Fruit fly (Drosophila melanogaster) whole organism, embryonic: Measurements from ENCODE around the gene CG9166.

Source experiments
- CG11247 ChIP-seq: fragments of 200-800 bp; sonication (Bioruptor generic); IDR thresholded peaks from 2 replicates; pipeline ENCODE4 v1.3.6; 2022; ENCODE audit warnings: missing biosample characterization, missing genetic modification characterization
- CG13287 ChIP-seq: fragments of 200-800 bp; sonication (Bioruptor generic); IDR thresholded peaks from 2 replicates; pipeline ENCODE4 v1.3.6; 2022; ENCODE audit warnings: missing biosample characterization, missing genetic modification characterization; ENCODE audit not compliant: partially characterized antibody
- CG14860 ChIP-seq: fragments of 200-800 bp; sonication (Bioruptor generic); IDR thresholded peaks from 3 replicates; pipeline ENCODE4 v1.3.6; 2022; ENCODE audit warnings: missing biosample characterization, missing genetic modification characterization; ENCODE audit not compliant: partially characterized antibody
- CG2116 ChIP-seq: fragments of 200-800 bp; sonication (Bioruptor generic); optimal IDR thresholded peaks from 3 replicates; lab custom pipeline; 2018; ENCODE audit warnings: missing biosample characterization, mild to moderate bottlenecking, missing genetic modification characterization
- CG30431 ChIP-seq: fragments of 200-800 bp; sonication (Bioruptor generic); optimal IDR thresholded peaks from 2 replicates; lab custom pipeline; 2017; ENCODE audit warnings: missing biosample characterization, missing genetic modification characterization
- CG32772 ChIP-seq: fragments of 200-800 bp; sonication (Bioruptor generic); IDR thresholded peaks from 2 replicates; pipeline ENCODE4 v1.3.6; 2022; ENCODE audit warnings: missing biosample characterization, missing genetic modification characterization
- CG3407 ChIP-seq: fragments of 200-800 bp; sonication (Bioruptor generic); optimal IDR thresholded peaks from 2 replicates; lab custom pipeline; 2018; ENCODE audit warnings: missing biosample characterization, mild to moderate bottlenecking, missing genetic modification characterization
- CG34224 ChIP-seq: fragments of 200-800 bp; sonication (Bioruptor generic); IDR thresholded peaks from 3 replicates; pipeline ENCODE4 v1.3.6; 2022; ENCODE audit warnings: missing biosample characterization, missing genetic modification characterization; ENCODE audit not compliant: partially characterized antibody
- CG6791 ChIP-seq: fragments of 200-800 bp; sonication (Bioruptor generic); IDR thresholded peaks from 3 replicates; pipeline ENCODE4 v1.3.6; 2022; ENCODE audit warnings: missing biosample characterization, missing genetic modification characterization; ENCODE audit not compliant: partially characterized antibody
- CG7963 ChIP-seq: fragments of 200-800 bp; sonication (Bioruptor generic); IDR thresholded peaks from 3 replicates; pipeline ENCODE4 v1.3.6; 2022; ENCODE audit warnings: missing biosample characterization, missing genetic modification characterization; ENCODE audit not compliant: partially characterized antibody
- CG9797 ChIP-seq: fragments of 200-800 bp; sonication (Bioruptor generic); optimal IDR thresholded peaks from 3 replicates; lab custom pipeline; 2018; ENCODE audit warnings: missing biosample characterization, mild to moderate bottlenecking, missing genetic modification characterization
- CG9876 ChIP-seq: fragments of 200-800 bp; sonication (Bioruptor generic); optimal IDR thresholded peaks from 2 replicates; lab custom pipeline; 2016; ENCODE audit warnings: missing biosample characterization, missing genetic modification characterization
- CTCF ChIP-seq: fragments of 200-800 bp; sonication (Bioruptor generic); optimal IDR thresholded peaks from 2 replicates; lab custom pipeline; 2017; ENCODE audit warnings: missing biosample characterization, mild to moderate bottlenecking, missing genetic modification characterization, moderate library complexity
- CrebB ChIP-seq: fragments of 200-800 bp; sonication (Bioruptor generic); optimal IDR thresholded peaks from 3 replicates; lab custom pipeline; 2018; ENCODE audit warnings: missing biosample characterization, mild to moderate bottlenecking, missing genetic modification characterization
- Dll ChIP-seq: fragments of 200-800 bp; sonication (Bioruptor generic); IDR thresholded peaks from 4 replicates; pipeline ENCODE4 v1.3.6; 2022; ENCODE audit warnings: missing biosample characterization, missing genetic modification characterization; ENCODE audit not compliant: partially characterized antibody
- Dp ChIP-seq: fragments of 200-800 bp; sonication (Bioruptor generic); optimal IDR thresholded peaks from 2 replicates; lab custom pipeline; 2018; ENCODE audit warnings: missing biosample characterization, mild to moderate bottlenecking, missing genetic modification characterization, moderate library complexity
- Dref ChIP-seq: fragments of 200-800 bp; sonication (Bioruptor generic); IDR thresholded peaks from 2 replicates; pipeline ENCODE4 v1.3.6; 2022; ENCODE audit warnings: missing biosample characterization, missing genetic modification characterization
- E2f2 ChIP-seq: fragments of 200-800 bp; sonication (Bioruptor generic); IDR thresholded peaks from 2 replicates; pipeline ENCODE4 v1.3.6; 2022; ENCODE audit warnings: missing biosample characterization, missing genetic modification characterization
- ERR ChIP-seq: fragments of 200-800 bp; sonication (Bioruptor generic); optimal IDR thresholded peaks from 2 replicates; lab custom pipeline; 2016; ENCODE audit warnings: missing biosample characterization, missing genetic modification characterization
- Fer2 ChIP-seq: fragments of 200-800 bp; sonication (Bioruptor generic); optimal IDR thresholded peaks from 2 replicates; lab custom pipeline; 2018; ENCODE audit warnings: missing biosample characterization, mild to moderate bottlenecking, missing genetic modification characterization, moderate library complexity
- HLH4C ChIP-seq: fragments of 200-800 bp; sonication (Bioruptor generic); IDR thresholded peaks from 3 replicates; pipeline ENCODE4 v1.3.6; 2022; ENCODE audit warnings: missing biosample characterization, missing genetic modification characterization; ENCODE audit not compliant: partially characterized antibody
- Hr39 ChIP-seq: fragments of >200 bp; optimal IDR thresholded peaks from 2 replicates; lab custom pipeline; 2017
- Lpt ChIP-seq: fragments of >200 bp; optimal IDR thresholded peaks from 2 replicates; lab custom pipeline; 2018; ENCODE audit warnings: missing biosample characterization, missing genetic modification characterization
- MESR4 ChIP-seq: fragments of 200-800 bp; sonication (Bioruptor generic); optimal IDR thresholded peaks from 2 replicates; lab custom pipeline; 2018; ENCODE audit warnings: missing biosample characterization, mild to moderate bottlenecking, missing genetic modification characterization, moderate library complexity
- Mrtf ChIP-seq: fragments of 200-800 bp; sonication (Bioruptor generic); IDR thresholded peaks from 3 replicates; pipeline ENCODE4 v1.3.6; 2022; ENCODE audit warnings: missing biosample characterization, missing genetic modification characterization
- Myb ChIP-seq: fragments of 200-800 bp; sonication (Bioruptor generic); optimal IDR thresholded peaks from 2 replicates; lab custom pipeline; 2016; ENCODE audit warnings: missing biosample characterization, missing genetic modification characterization
- Scr ChIP-seq: fragments of 200-800 bp; sonication (Bioruptor generic); IDR thresholded peaks from 2 replicates; pipeline ENCODE4 v1.3.6; 2022; ENCODE audit warnings: missing biosample characterization, missing genetic modification characterization; ENCODE audit not compliant: partially characterized antibody
- Sox100B ChIP-seq: fragments of 200-800 bp; sonication (Bioruptor generic); optimal IDR thresholded peaks from 3 replicates; lab custom pipeline; 2018; ENCODE audit warnings: missing biosample characterization, mild to moderate bottlenecking, missing genetic modification characterization
- Sry-β ChIP-seq: fragments of 200-800 bp; sonication (Bioruptor generic); optimal IDR thresholded peaks from 2 replicates; lab custom pipeline; 2018; ENCODE audit warnings: missing biosample characterization, mild to moderate bottlenecking, missing genetic modification characterization, moderate library complexity
- amos ChIP-seq: fragments of 200-800 bp; sonication (Bioruptor generic); IDR thresholded peaks from 2 replicates; pipeline ENCODE4 v1.3.6; 2022; ENCODE audit warnings: missing biosample characterization, missing genetic modification characterization; ENCODE audit not compliant: partially characterized antibody
- ato ChIP-seq: fragments of 200-800 bp; sonication (Bioruptor generic); IDR thresholded peaks from 2 replicates; pipeline ENCODE4 v1.3.6; 2022; ENCODE audit warnings: missing biosample characterization, missing genetic modification characterization; ENCODE audit not compliant: partially characterized antibody
- bbx ChIP-seq: fragments of 200-800 bp; sonication (Bioruptor generic); IDR thresholded peaks from 2 replicates; pipeline ENCODE4 v1.3.6; 2022; ENCODE audit warnings: missing biosample characterization, missing genetic modification characterization; ENCODE audit not compliant: partially characterized antibody
- chinmo ChIP-seq: fragments of 200-800 bp; sonication (Bioruptor generic); IDR thresholded peaks from 4 replicates; pipeline ENCODE4 v1.3.6; 2022; ENCODE audit warnings: missing biosample characterization, missing genetic modification characterization; ENCODE audit not compliant: partially characterized antibody
- corto ChIP-seq: fragments of 200-800 bp; sonication (Bioruptor generic); optimal IDR thresholded peaks from 2 replicates; lab custom pipeline; 2016; ENCODE audit warnings: missing biosample characterization, mild to moderate bottlenecking, missing genetic modification characterization, moderate library complexity
- gfzf ChIP-seq: fragments of 200-800 bp; sonication (Bioruptor generic); optimal IDR thresholded peaks from 2 replicates; lab custom pipeline; 2016; ENCODE audit warnings: missing biosample characterization, mild to moderate bottlenecking, missing genetic modification characterization, moderate library complexity
- hb ChIP-seq: fragments of 200-800 bp; sonication (Bioruptor generic); IDR thresholded peaks from 3 replicates; pipeline ENCODE4 v1.3.6; 2022; ENCODE audit warnings: missing biosample characterization, missing genetic modification characterization; ENCODE audit not compliant: partially characterized antibody
- hbn ChIP-seq: fragments of 200-800 bp; sonication (Bioruptor generic); IDR thresholded peaks from 2 replicates; pipeline ENCODE4 v1.3.6; 2022; ENCODE audit warnings: missing biosample characterization, missing genetic modification characterization; ENCODE audit not compliant: partially characterized antibody
- nerfin-2 ChIP-seq: fragments of 200-800 bp; sonication (Bioruptor generic); IDR thresholded peaks from 2 replicates; pipeline ENCODE4 v1.3.6; 2022; ENCODE audit warnings: missing biosample characterization, missing genetic modification characterization; ENCODE audit not compliant: partially characterized antibody
- phol ChIP-seq: fragments of 200-800 bp; sonication (Bioruptor generic); optimal IDR thresholded peaks from 3 replicates; lab custom pipeline; 2018; ENCODE audit warnings: missing biosample characterization, mild to moderate bottlenecking, missing genetic modification characterization, moderate library complexity
- pzg ChIP-seq: fragments of 200-800 bp; sonication (Bioruptor generic); optimal IDR thresholded peaks from 3 replicates; lab custom pipeline; 2018; ENCODE audit warnings: missing biosample characterization, mild to moderate bottlenecking, missing genetic modification characterization, moderate library complexity
- sna ChIP-seq: fragments of 200-800 bp; sonication (Bioruptor generic); IDR thresholded peaks from 2 replicates; pipeline ENCODE4 v1.3.6; 2022; ENCODE audit warnings: missing biosample characterization, missing genetic modification characterization; ENCODE audit not compliant: partially characterized antibody
- unc-4 ChIP-seq: fragments of 200-800 bp; sonication (Bioruptor generic); IDR thresholded peaks from 2 replicates; pipeline ENCODE4 v1.3.6; 2022; ENCODE audit warnings: missing biosample characterization, missing genetic modification characterization; ENCODE audit not compliant: partially characterized antibody
- unpg ChIP-seq: fragments of 200-800 bp; sonication (Bioruptor generic); optimal IDR thresholded peaks from 3 replicates; lab custom pipeline; 2018; ENCODE audit warnings: missing biosample characterization, mild to moderate bottlenecking, missing genetic modification characterization, moderate library complexity
- vfl ChIP-seq: fragments of 200-800 bp; sonication (Bioruptor generic); optimal IDR thresholded peaks from 2 replicates; lab custom pipeline; 2016; ENCODE audit warnings: missing biosample characterization, missing genetic modification characterization
- zen2 ChIP-seq: fragments of 200-800 bp; sonication (Bioruptor generic); IDR thresholded peaks from 3 replicates; pipeline ENCODE4 v1.3.6; 2022; ENCODE audit warnings: missing biosample characterization, missing genetic modification characterization; ENCODE audit not compliant: partially characterized antibody

Gene CG9166

DNA sequence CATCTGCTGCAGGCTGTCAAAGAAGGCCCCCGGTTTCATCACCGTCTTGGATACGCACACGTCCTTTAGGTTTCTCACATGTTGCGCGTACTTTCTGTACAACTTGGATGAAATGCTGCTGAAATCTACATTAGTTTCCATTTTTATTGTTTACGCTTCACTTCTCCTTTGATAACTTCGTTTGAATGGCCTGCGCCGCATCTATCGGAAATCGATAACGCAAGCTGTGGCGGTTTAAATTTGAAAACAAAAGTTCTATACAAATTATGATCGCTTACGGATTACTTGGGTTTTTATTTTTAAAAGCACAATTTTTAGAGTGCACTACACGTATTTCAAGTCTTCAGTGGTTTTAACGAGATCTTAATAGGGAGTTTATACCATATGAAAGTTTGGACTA, 17.9 kb upstream of the CG9166 start, which contains the start of gene msd5:
Gene msd5 (minus strand): TSS at position 174 of the 400 bp plus-strand sequence.
- TF ChIP-seq hb (GFP tag; lab: Robert Waterston, UW), result 0 out of 3 replicates have a peak, but pooled peaks have one; percentile 47
- TF ChIP-seq Scr, result peak; percentile 53
- peak; percentile 77 for TF ChIP-seq HLH4C (GFP tag; lab: Robert Waterston, UW)
- TF ChIP-seq CG3407 (GFP tag; lab: Kevin White, UChicago), result no peak
- TF ChIP-seq CG13287 (GFP tag; lab: Robert Waterston, UW), result peak; percentile 47
- peak; percentile 66 for TF ChIP-seq CG34224 (GFP tag; lab: Robert Waterston, UW)
- TF ChIP-seq ato (GFP tag; lab: Robert Waterston, UW), result peak; percentile 54; the same call in 1 of the 2 replicates
- peak; percentile 28 for TF ChIP-seq pzg (GFP tag; lab: Kevin White, UChicago)
- TF ChIP-seq Myb, result peak; percentile 42
- no peak for TF ChIP-seq unpg (GFP tag; lab: Kevin White, UChicago)
- peak; percentile 96 for TF ChIP-seq E2f2 (GFP tag; lab: Robert Waterston, UW)
- peak; percentile 55; the same call in 1 of the 2 replicates for TF ChIP-seq nerfin-2 (GFP tag; lab: Robert Waterston, UW)
- TF ChIP-seq CG30431 (GFP tag; lab: Kevin White, UChicago), result no peak
- no peak for TF ChIP-seq ERR (GFP tag; lab: Kevin White, UChicago)
- TF ChIP-seq CrebB (tag; lab: Kevin White, UChicago), result no peak
- TF ChIP-seq chinmo (GFP tag; lab: Robert Waterston, UW), result 0 out of 4 replicates have a peak, but pooled peaks have one; percentile 62
- peak; percentile 62; the same call in 2 of the 4 replicates for TF ChIP-seq Dll (GFP tag; lab: Robert Waterston, UW)
- TF ChIP-seq Hr39, result no peak
- peak; percentile 73 for TF ChIP-seq Dref
- TF ChIP-seq gfzf (GFP tag; lab: Kevin White, UChicago), result peak; percentile 24
- peak; percentile 34; the same call in 1 of the 2 replicates for TF ChIP-seq unc-4 (GFP tag; lab: Robert Waterston, UW)
- TF ChIP-seq corto (GFP tag; lab: Kevin White, UChicago), result no peak
- peak; percentile 28 for TF ChIP-seq CG2116 (GFP tag; lab: Kevin White, UChicago)
- TF ChIP-seq CTCF (GFP tag; lab: Kevin White, UChicago), result no peak
- TF ChIP-seq Fer2 (tag; lab: Kevin White, UChicago), result no peak
- TF ChIP-seq sna (GFP tag; lab: Robert Waterston, UW), result peak; percentile 39; the same call in 1 of the 2 replicates
- TF ChIP-seq Sox100B (GFP tag; lab: Kevin White, UChicago), result no peak
- TF ChIP-seq CG14860 (GFP tag; lab: Robert Waterston, UW), result peak; percentile 42; the same call in 2 of the 3 replicates
- TF ChIP-seq Mrtf (GFP tag; lab: Robert Waterston, UW), result no peak
- TF ChIP-seq Dp (GFP tag; lab: Kevin White, UChicago), result peak; percentile 92
- TF ChIP-seq Lpt (GFP tag; lab: Kevin White, UChicago), result no peak
- TF ChIP-seq Sry-β, result no peak
- TF ChIP-seq phol (tag; lab: Kevin White, UChicago), result peak; percentile 10
- no peak for TF ChIP-seq MESR4 (GFP tag; lab: Kevin White, UChicago)
- no peak for TF ChIP-seq CG32772 (GFP tag; lab: Robert Waterston, UW)
- TF ChIP-seq bbx (GFP tag; lab: Robert Waterston, UW), result peak; percentile 30; the same call in 1 of the 2 replicates
- peak; percentile 66 for TF ChIP-seq CG7963 (GFP tag; lab: Robert Waterston, UW)
- 0 out of 3 replicates have a peak, but pooled peaks have one; percentile 52 for TF ChIP-seq zen2 (GFP tag; lab: Robert Waterston, UW)
- no peak for TF ChIP-seq vfl (GFP tag; lab: Kevin White, UChicago)
- peak; percentile 67; the same call in 2 of the 3 replicates for TF ChIP-seq CG6791
- no peak for TF ChIP-seq CG11247
- TF ChIP-seq amos, result peak; percentile 14; the same call in 1 of the 2 replicates
- peak; percentile 21; the same call in 1 of the 2 replicates for TF ChIP-seq hbn
- peak; percentile 1 for TF ChIP-seq CG9797 (GFP tag; lab: Kevin White, UChicago)
- TF ChIP-seq CG9876 (GFP tag; lab: Kevin White, UChicago), result no peak
- TF ChIP-seq, all 482 proteins: peak for 27
